Worm (Caenorhabditis elegans): Measurements from ENCODE around the gene C03B1.7.

Gene C03B1.7

ce11 chrX:6341513-6341912 lies at the start of gene C03B1.7:
TSS of gene C03B1.7 (plus strand) at chrX:6341813.
- TF ChIP-seq lin-13 (tag; optimal IDR thresholded peaks at IDR 0.05) = no peak
- no peak for TF ChIP-seq mls-2 (tag; optimal IDR thresholded peaks at IDR 0.05)
- no peak for TF ChIP-seq elt-3 (tag; optimal IDR thresholded peaks at IDR 0.05)
- peak; percentile 48 for TF ChIP-seq nhr-2 (tag; optimal IDR thresholded peaks at IDR 0.05)
- no peak for TF ChIP-seq nhr-28 (tag; optimal IDR thresholded peaks at IDR 0.05)

- no peak for TF ChIP-seq nhr-12 (tag; optimal IDR thresholded peaks at IDR 0.05)
- peak; percentile 47 for TF ChIP-seq elt-1 (tag; optimal IDR thresholded peaks at IDR 0.05; ENCODE audit: borderline replicate concordance, insufficient read depth)
- no peak for TF ChIP-seq nhr-28 (tag; optimal IDR thresholded peaks at IDR 0.05)
- peak; percentile 89 for TF ChIP-seq bed-3 (GFP tag; optimal IDR thresholded peaks at IDR 0.05)
- TF ChIP-seq M03D4.4 (tag; optimal IDR thresholded peaks at IDR 0.05) = peak; percentile 95
- TF ChIP-seq ztf-11 (tag; optimal IDR thresholded peaks at IDR 0.05) = no peak
- peak; percentile 32 for TF ChIP-seq nhr-237 (tag; optimal IDR thresholded peaks at IDR 0.05)
- peak; percentile 19 for TF ChIP-seq nhr-2 (tag; optimal IDR thresholded peaks at IDR 0.05)
- TF ChIP-seq mep-1 (tag; optimal IDR thresholded peaks at IDR 0.05) = peak; percentile 11
- TF ChIP-seq ham-2 (GFP tag; optimal IDR thresholded peaks at IDR 0.05) = peak; percentile 88
- TF ChIP-seq lin-32 (GFP tag; optimal IDR thresholded peaks at IDR 0.05) = peak; percentile 87
- peak; percentile 95 for TF ChIP-seq unc-120 (tag; optimal IDR thresholded peaks at IDR 0.05; ENCODE audit: poor library complexity, severe bottlenecking)
- TF ChIP-seq ceh-83 (GFP tag; optimal IDR thresholded peaks at IDR 0.05) = peak; percentile 95
- no peak for TF ChIP-seq elt-3 (tag; optimal IDR thresholded peaks at IDR 0.05)
- peak; percentile 46 for TF ChIP-seq pha-4 (tag; optimal IDR thresholded peaks at IDR 0.05)
- peak; percentile 96 for TF ChIP-seq mls-2 (tag; optimal IDR thresholded peaks at IDR 0.05)
- TF ChIP-seq ceh-43 (GFP tag; optimal IDR thresholded peaks at IDR 0.05) = peak; percentile 90
- peak; percentile 51 for TF ChIP-seq mab-5 (tag; optimal IDR thresholded peaks at IDR 0.05)
- peak; percentile 86 for TF ChIP-seq tbx-8 (GFP tag; optimal IDR thresholded peaks at IDR 0.05)
- TF ChIP-seq unc-62 (GFP tag; optimal IDR thresholded peaks at IDR 0.05) = peak; percentile 41
- TF ChIP-seq sptf-1 (tag; optimal IDR thresholded peaks at IDR 0.05) = peak; percentile 97
- peak; percentile 94 for TF ChIP-seq cnd-1 (tag; optimal IDR thresholded peaks at IDR 0.05)
- peak; percentile 94 for TF ChIP-seq drap-1 (GFP tag; optimal IDR thresholded peaks at IDR 0.05)
- TF ChIP-seq zip-8 (tag; optimal IDR thresholded peaks at IDR 0.05) = no peak
- peak; percentile 4 for TF ChIP-seq hlh-1 (tag; optimal IDR thresholded peaks at IDR 0.05)
- TF ChIP-seq snpc-4 (tag; optimal IDR thresholded peaks at IDR 0.05) = no peak
- TF ChIP-seq nhr-76 (tag; optimal IDR thresholded peaks at IDR 0.05) = no peak
- TF ChIP-seq ces-1 (GFP tag; optimal IDR thresholded peaks at IDR 0.05) = peak; percentile 20
- peak; percentile 29 for TF ChIP-seq lin-13 (tag; optimal IDR thresholded peaks at IDR 0.05)
- peak; percentile 89 for TF ChIP-seq sem-2 (GFP tag; optimal IDR thresholded peaks at IDR 0.05)
- TF ChIP-seq lsy-2 (tag; optimal IDR thresholded peaks at IDR 0.05) = peak; percentile 57
- TF ChIP-seq unc-39 (tag; optimal IDR thresholded peaks at IDR 0.05) = no peak
- no peak for TF ChIP-seq blmp-1 (tag; optimal IDR thresholded peaks at IDR 0.05)
- TF ChIP-seq flh-1 (GFP tag; optimal IDR thresholded peaks at IDR 0.05) = peak; percentile 79
- TF ChIP-seq ceh-39 (tag; optimal IDR thresholded peaks at IDR 0.05) = peak; percentile 0
These were observed 49.5 kb upstream of the C03B1.7 start for ce11 chrX:6292143-6292542.

- no peak for TF ChIP-seq sptf-1 (tag; optimal IDR thresholded peaks at IDR 0.05)
- no peak for TF ChIP-seq M03D4.4 (tag; optimal IDR thresholded peaks at IDR 0.05)
- peak; percentile 7 for TF ChIP-seq nhr-2 (tag; optimal IDR thresholded peaks at IDR 0.05)
- TF ChIP-seq elt-3 (tag; optimal IDR thresholded peaks at IDR 0.05) = no peak
- TF ChIP-seq lin-32 (GFP tag; optimal IDR thresholded peaks at IDR 0.05) = no peak
- TF ChIP-seq hlh-1 (tag; optimal IDR thresholded peaks at IDR 0.05) = peak; percentile 57
- no peak for TF ChIP-seq flh-1 (GFP tag; optimal IDR thresholded peaks at IDR 0.05)
- TF ChIP-seq ceh-39 (tag; optimal IDR thresholded peaks at IDR 0.05) = no peak
- TF ChIP-seq snpc-4 (tag; optimal IDR thresholded peaks at IDR 0.05) = no peak
- TF ChIP-seq nhr-12 (tag; optimal IDR thresholded peaks at IDR 0.05) = no peak
These were observed 48.8 kb upstream of the C03B1.7 start, which contains the start of gene mom-1 for ce11 chrX:6292812-6293211. TSS of gene mom-1 (plus strand) at chrX:6293112.

ce11 chrX:6296402-6296844 lies 45.2 kb upstream of the C03B1.7 start:
- TF ChIP-seq ham-2 (GFP tag; optimal IDR thresholded peaks at IDR 0.05) (peak; percentile 71), ces-1 (GFP tag; optimal IDR thresholded peaks at IDR 0.05) (peak; percentile 99), mls-2 (tag; optimal IDR thresholded peaks at IDR 0.05) (peak; percentile 88), hlh-1 (tag; optimal IDR thresholded peaks at IDR 0.05) (peak; percentile 85), lsy-2 (tag; optimal IDR thresholded peaks at IDR 0.05) (peak; percentile 88), M03D4.4 (tag; optimal IDR thresholded peaks at IDR 0.05) (peak; percentile 76), ztf-11 (tag; optimal IDR thresholded peaks at IDR 0.05) (peak; percentile 95), pha-4 (tag; optimal IDR thresholded peaks at IDR 0.05) (peak; percentile 96), blmp-1 (tag; optimal IDR thresholded peaks at IDR 0.05) (peak; percentile 65), ceh-39 (tag; optimal IDR thresholded peaks at IDR 0.05) (peak; percentile 91), nhr-76 (tag; optimal IDR thresholded peaks at IDR 0.05) (peak; percentile 53), mep-1 (tag; optimal IDR thresholded peaks at IDR 0.05) (peak; percentile 99), lin-13 (tag; optimal IDR thresholded peaks at IDR 0.05) (peak; percentile 86), tbx-8 (GFP tag; optimal IDR thresholded peaks at IDR 0.05) (peak; percentile 29), sptf-1 (tag; optimal IDR thresholded peaks at IDR 0.05) (peak; percentile 93), lin-32 (GFP tag; optimal IDR thresholded peaks at IDR 0.05) (peak; percentile 44), ceh-83 (GFP tag; optimal IDR thresholded peaks at IDR 0.05) (peak; percentile 39), elt-1 (tag; optimal IDR thresholded peaks at IDR 0.05; ENCODE audit: borderline replicate concordance, insufficient read depth) (peak; percentile 43), mab-5 (tag; optimal IDR thresholded peaks at IDR 0.05) (peak; percentile 85), unc-120 (tag; optimal IDR thresholded peaks at IDR 0.05; ENCODE audit: poor library complexity, severe bottlenecking) (peak; percentile 89), ceh-43 (GFP tag; optimal IDR thresholded peaks at IDR 0.05) (peak; percentile 74), drap-1 (GFP tag; optimal IDR thresholded peaks at IDR 0.05) (peak; percentile 97), elt-3 (tag; optimal IDR thresholded peaks at IDR 0.05) (peak; percentile 96), flh-1 (GFP tag; optimal IDR thresholded peaks at IDR 0.05) (no peak), nhr-12 (tag; optimal IDR thresholded peaks at IDR 0.05) (peak; percentile 61), unc-62 (GFP tag; optimal IDR thresholded peaks at IDR 0.05) (peak; percentile 91), sem-2 (GFP tag; optimal IDR thresholded peaks at IDR 0.05) (peak; percentile 9), unc-39 (tag; optimal IDR thresholded peaks at IDR 0.05) (peak; percentile 96), nhr-28 (tag; optimal IDR thresholded peaks at IDR 0.05) (peak; percentile 82), bed-3 (GFP tag; optimal IDR thresholded peaks at IDR 0.05) (peak; percentile 42), zip-8 (tag; optimal IDR thresholded peaks at IDR 0.05) (no peak), snpc-4 (tag; optimal IDR thresholded peaks at IDR 0.05) (no peak), nhr-237 (tag; optimal IDR thresholded peaks at IDR 0.05) (peak; percentile 100), cnd-1 (tag; optimal IDR thresholded peaks at IDR 0.05) (peak; percentile 93), nhr-2 (tag; optimal IDR thresholded peaks at IDR 0.05) (peak; percentile 58)
